Worm (Caenorhabditis elegans): ENCODE results near the gene F11D11.21.

F11D11.21 gene

DNA sequence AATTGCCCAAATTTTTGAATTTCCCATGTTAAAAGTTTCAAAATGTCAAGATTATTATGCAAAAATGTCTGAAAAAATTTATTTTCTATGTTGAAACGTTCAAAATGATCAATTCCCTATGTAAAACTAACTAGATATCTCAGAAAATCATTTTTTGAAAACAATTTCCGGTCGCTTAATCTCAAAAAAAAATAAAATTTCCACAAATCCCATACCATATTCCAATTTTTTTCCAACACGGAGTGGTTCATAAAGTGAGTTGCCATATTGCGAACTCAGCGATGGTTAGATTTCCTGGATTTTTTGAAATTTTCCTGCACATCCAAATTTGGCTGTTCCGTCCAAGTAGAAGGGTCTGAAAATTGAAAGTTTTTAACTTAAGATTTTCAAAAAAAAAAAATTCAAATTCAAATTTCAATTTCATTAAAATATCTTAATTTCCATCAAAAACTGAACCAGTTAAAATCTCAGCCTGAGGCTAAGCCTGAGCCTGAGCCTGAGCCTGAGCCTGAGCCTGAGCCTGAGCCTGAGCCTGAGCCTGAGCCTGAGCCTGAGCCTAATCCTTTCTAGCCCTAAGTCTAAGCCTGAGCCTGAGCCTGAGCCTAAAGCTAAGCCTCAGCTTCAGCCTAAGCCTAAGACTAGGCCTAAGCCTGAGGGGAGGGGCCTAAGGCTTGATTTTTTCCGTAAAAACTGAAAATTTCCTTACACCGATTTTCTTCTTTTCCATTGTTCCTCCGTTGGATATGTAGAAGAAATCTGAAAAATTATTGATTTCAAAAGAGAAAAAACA, 27.6 kb downstream of the F11D11.21 start:
- TF ChIP-seq ceh-82 (tag; optimal IDR thresholded peaks at IDR 0.05) (no peak), skn-1 (tag; optimal IDR thresholded peaks at IDR 0.05) (no peak), hmg-11 (tag; optimal IDR thresholded peaks at IDR 0.05) (peak; percentile 15), nhr-25 (tag; optimal IDR thresholded peaks at IDR 0.05) (no peak), ceh-16 (tag; optimal IDR thresholded peaks at IDR 0.05) (no peak)

DNA sequence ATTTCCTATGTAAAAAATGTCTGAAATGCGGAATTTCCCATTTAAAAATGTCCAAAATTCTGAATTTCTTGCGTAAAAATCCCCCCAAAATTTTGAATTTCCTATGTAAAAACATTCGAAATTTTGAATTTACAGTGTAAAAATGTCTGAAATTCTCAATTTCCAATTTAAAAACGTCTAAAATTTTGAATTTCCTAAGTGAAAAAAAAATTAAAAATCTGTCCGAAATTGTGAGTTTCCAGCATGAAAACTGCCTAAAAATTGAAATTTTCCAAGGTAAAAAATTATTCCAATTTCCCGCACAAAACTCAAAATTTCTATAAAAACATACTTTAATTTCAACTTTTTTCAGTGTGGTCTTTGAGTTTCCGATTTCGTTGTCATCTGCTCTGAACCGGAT, 28.5 kb downstream of the F11D11.21 start:
- TF ChIP-seq ceh-16 (tag; optimal IDR thresholded peaks at IDR 0.05) (no peak), nhr-237 (tag; optimal IDR thresholded peaks at IDR 0.05) (no peak), nhr-77 (tag; optimal IDR thresholded peaks at IDR 0.05) (no peak), egl-5 (tag; optimal IDR thresholded peaks at IDR 0.05) (no peak)

DNA sequence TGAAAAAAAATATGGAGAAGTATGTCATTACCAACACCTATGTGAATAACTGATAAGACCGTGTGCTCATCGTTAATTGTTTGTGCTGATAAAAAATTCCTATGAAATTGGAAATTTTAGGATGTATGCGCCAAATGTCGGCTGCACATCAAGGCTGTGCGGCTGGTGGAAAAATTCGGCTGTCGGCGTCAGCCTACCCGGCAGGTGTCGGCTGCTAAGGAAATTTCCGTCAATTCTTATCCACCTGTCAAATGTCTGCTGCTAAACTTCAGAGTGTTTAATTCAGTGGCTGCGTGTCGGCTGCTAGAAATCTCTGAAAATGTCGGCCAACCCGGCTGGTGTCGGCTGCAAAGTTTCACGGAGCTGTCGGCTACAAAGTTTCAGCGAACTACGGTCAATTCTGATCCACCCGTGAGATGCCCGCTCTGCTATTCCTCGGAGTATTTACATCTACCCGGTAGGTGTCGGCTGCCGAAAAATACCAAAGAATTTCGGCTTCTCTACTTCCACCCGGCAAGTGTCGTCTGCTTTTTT, 30.3 kb downstream of the F11D11.21 start, which contains the start of gene Y17D7C.2:
Y17D7C.2 (minus strand) TSS at position 32 of the 534 bp plus-strand sequence.
- peak; percentile 4 for TF ChIP-seq pha-4 (tag; optimal IDR thresholded peaks at IDR 0.05)
- no peak for TF ChIP-seq snpc-4 (tag; optimal IDR thresholded peaks at IDR 0.05)
- no peak for TF ChIP-seq unc-62 (GFP tag; optimal IDR thresholded peaks at IDR 0.05)
- TF ChIP-seq egl-27 (tag; optimal IDR thresholded peaks at IDR 0.05), result no peak
- no peak for TF ChIP-seq nhr-25 (tag; optimal IDR thresholded peaks at IDR 0.05)
- TF ChIP-seq ama-1 (optimal IDR thresholded peaks at IDR 0.05), result no peak
- TF ChIP-seq pqm-1 (tag; optimal IDR thresholded peaks at IDR 0.05), result no peak
- no peak for TF ChIP-seq nhr-11 (tag; optimal IDR thresholded peaks at IDR 0.05)
- no peak for TF ChIP-seq elt-3 (tag; optimal IDR thresholded peaks at IDR 0.05)
- TF ChIP-seq elt-2 (tag; optimal IDR thresholded peaks at IDR 0.05), result peak; percentile 72
- no peak for TF ChIP-seq ceh-9 (tag; optimal IDR thresholded peaks at IDR 0.05)

DNA sequence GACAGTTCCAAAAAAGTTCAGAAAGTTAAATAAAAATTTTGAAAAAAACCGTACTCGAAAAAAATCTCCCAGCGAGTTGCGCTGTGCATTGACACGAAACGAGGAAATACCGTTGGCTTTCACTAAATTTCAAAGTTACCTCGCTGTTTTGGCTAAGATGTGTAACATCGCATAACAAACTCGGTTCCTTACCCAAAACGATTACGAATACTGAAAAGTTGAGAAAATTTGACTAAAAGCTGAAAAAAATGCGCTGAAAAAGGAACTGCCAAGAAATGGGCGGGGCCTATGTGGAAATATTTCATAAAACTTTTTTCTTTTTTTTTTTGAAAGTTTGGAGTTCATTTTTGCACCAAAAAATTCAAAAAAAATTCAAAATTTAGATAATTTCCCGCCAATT, 30.9 kb downstream of the F11D11.21 start:
- TF ChIP-seq nhr-77 (tag; optimal IDR thresholded peaks at IDR 0.05) (no peak), eor-1 (tag; optimal IDR thresholded peaks at IDR 0.05) (no peak), nhr-237 (tag; optimal IDR thresholded peaks at IDR 0.05) (no peak), ceh-9 (tag; optimal IDR thresholded peaks at IDR 0.05) (no peak), egl-27 (tag; optimal IDR thresholded peaks at IDR 0.05) (no peak), R02D3.7 (tag; optimal IDR thresholded peaks at IDR 0.05) (no peak), nhr-67 (tag; optimal IDR thresholded peaks at IDR 0.05) (no peak), unc-62 (GFP tag; optimal IDR thresholded peaks at IDR 0.05) (no peak), hmg-11 (tag; optimal IDR thresholded peaks at IDR 0.05) (no peak), snpc-4 (tag; optimal IDR thresholded peaks at IDR 0.05) (no peak)

DNA sequence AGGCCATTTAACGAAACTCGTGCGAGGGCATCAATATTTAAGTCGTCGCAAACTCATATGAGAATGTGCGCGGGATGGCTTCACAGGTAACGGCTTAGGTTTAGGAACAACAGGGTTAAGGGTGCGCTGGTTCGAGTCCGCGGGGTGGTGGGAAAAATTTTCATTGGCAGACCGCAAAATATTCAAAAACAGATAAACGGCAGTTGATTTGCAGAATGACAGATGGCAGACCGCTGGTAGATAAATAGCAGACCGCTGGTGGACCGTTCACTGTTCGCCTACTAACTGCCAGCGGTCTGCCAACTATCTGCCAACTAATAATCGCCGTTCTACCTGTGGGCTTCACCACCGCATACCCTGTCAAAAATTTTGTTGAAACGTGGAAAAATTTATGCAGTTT, 38.2 kb downstream of the F11D11.21 start:
- TF ChIP-seq nhr-76 (tag; optimal IDR thresholded peaks at IDR 0.05) (no peak), sea-2 (GFP tag; optimal IDR thresholded peaks at IDR 0.05) (no peak), fkh-2 (tag; optimal IDR thresholded peaks at IDR 0.05) (peak; percentile 10), pha-4 (tag; optimal IDR thresholded peaks at IDR 0.05) (no peak), nhr-12 (tag; optimal IDR thresholded peaks at IDR 0.05) (no peak), jun-1 (tag; optimal IDR thresholded peaks at IDR 0.05) (no peak), zag-1 (tag; optimal IDR thresholded peaks at IDR 0.05) (no peak), mml-1 (tag; optimal IDR thresholded peaks at IDR 0.05) (no peak)

DNA sequence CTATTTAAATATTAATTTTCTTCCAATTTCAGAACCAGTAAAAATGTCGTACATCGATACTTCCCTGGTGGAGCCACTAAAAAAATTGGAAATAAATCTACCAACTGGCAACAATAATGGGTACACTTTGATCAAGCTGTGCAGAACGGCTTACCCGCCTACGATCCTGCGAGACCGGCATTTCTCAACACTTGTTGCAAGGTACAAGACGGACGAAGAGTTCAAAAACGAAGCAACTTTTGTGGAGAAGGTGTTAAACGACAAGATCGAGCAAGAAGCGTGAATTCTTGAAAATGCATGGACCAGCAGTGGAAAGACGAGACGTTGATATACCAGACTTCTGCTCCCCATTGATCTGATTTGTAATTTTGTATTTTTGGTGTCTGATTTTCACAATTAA, 39.0 kb downstream of the F11D11.21 start:
- TF ChIP-seq egl-5 (tag; optimal IDR thresholded peaks at IDR 0.05) (no peak), R02D3.7 (tag; optimal IDR thresholded peaks at IDR 0.05) (no peak), nfya-1 (tag; optimal IDR thresholded peaks at IDR 0.05; ENCODE audit: insufficient read depth) (no peak), elt-2 (tag; optimal IDR thresholded peaks at IDR 0.05) (no peak)

DNA sequence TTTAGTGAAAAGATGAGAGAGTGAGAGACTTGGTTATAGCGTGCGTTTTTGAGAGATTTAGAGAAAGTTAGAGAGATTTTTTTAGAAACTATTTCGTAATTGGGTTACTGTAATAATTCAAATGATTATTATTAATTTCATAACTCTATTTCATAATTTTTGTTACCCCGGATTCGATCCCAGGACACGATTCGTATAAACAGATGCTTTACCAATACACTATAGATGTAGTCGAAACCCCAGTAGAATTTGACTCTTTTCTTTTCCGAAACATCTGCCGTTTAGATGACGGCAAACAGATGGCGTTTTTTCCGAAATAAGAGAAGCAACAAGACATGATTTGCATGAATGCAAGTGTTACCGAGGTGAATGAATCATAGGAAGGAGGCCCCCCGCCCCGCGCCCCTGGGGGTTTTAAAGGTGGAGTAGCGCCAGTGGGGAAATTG, 40.3 kb downstream of the F11D11.21 start:
- TF ChIP-seq hmg-11 (tag; optimal IDR thresholded peaks at IDR 0.05) (peak; percentile 19), eor-1 (tag; optimal IDR thresholded peaks at IDR 0.05) (no peak), mdl-1 (tag; optimal IDR thresholded peaks at IDR 0.05) (no peak), snpc-4 (tag; optimal IDR thresholded peaks at IDR 0.05) (peak; percentile 27)
